Fruit fly (Drosophila melanogaster): ENCODE data around the gene CG14196.

DNA sequence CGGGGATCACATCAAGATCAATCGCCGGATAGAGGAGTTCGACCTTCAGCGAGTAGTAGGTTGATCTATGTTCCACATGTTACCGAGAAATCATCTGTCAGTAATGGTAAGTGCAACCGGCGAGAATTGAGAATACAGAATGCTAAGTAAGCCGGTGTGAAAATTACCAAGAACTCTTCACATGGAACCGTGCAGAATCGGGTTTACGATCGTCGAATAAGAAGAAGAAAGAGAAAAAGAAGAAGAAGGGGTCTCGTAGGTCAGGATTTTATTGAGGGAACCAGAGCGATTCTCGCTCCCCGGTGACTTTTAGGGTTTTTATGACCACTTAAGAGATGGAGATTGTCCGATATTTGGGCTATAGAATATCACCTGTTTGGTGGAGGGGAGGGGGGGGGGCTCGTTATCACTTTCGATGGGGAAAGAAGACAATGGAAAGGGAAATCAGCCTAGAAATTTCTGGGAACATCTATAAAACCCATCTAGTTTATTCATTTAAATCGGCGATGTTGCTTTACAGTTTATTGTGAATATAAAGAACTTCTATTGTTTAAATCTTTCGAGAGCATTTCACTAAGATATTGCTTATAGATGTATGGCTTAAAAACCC lies 20.6 kb downstream of the CG14196 start:
- TF ChIP-seq ttk (optimal IDR thresholded peaks at IDR 0.05) (no peak), Sin3A (optimal IDR thresholded peaks at IDR 0.05) (no peak), Myc (optimal IDR thresholded peaks at IDR 0.05) (no peak), psq (optimal IDR thresholded peaks at IDR 0.05) (no peak), insv (optimal IDR thresholded peaks at IDR 0.05) (no peak), h (optimal IDR thresholded peaks at IDR 0.05) (no peak)
